Worm (Caenorhabditis elegans) whole organism, L1 larva: ENCODE results near the gene lact-8.

ENCODE experiments used
- F16B12.6 ChIP-seq: fragments of 150-350 bp; optimal IDR thresholded peaks from 2 replicates; lab custom pipeline; 2014; ENCODE audit warnings: missing biosample characterization, missing genetic modification characterization
- aha-1 ChIP-seq: fragments of 150-350 bp; optimal IDR thresholded peaks from 2 replicates; lab custom pipeline; 2014; ENCODE audit warnings: missing biosample characterization, missing genetic modification characterization
- alr-1 ChIP-seq: fragments of 200-800 bp; sonication (Bioruptor generic); optimal IDR thresholded peaks from 2 replicates; lab custom pipeline; 2018; ENCODE audit warnings: borderline replicate concordance, mild to moderate bottlenecking, missing genetic modification characterization, missing compliant biosample characterization
- aly-2 ChIP-seq: fragments of 150-350 bp; optimal IDR thresholded peaks from 2 replicates; lab custom pipeline; 2014; ENCODE audit warnings: missing biosample characterization, missing genetic modification characterization
- ama-1 ChIP-seq: fragments of 150-350 bp; optimal IDR thresholded peaks from 2 replicates; lab custom pipeline; 2014
- ceh-63 ChIP-seq: fragments of 200-800 bp; sonication (Bioruptor generic); optimal IDR thresholded peaks from 2 replicates; lab custom pipeline; 2018; ENCODE audit warnings: mild to moderate bottlenecking, missing genetic modification characterization, missing compliant biosample characterization
- ceh-88 ChIP-seq: fragments of 200-800 bp; sonication (Bioruptor generic); IDR thresholded peaks from 2 replicates; pipeline ENCODE4 v1.3.6; 2022; ENCODE audit warnings: missing genetic modification characterization, missing compliant biosample characterization
- ces-1 ChIP-seq: fragments of 150-350 bp; optimal IDR thresholded peaks from 2 replicates; lab custom pipeline; 2014; ENCODE audit warnings: missing biosample characterization, missing genetic modification reagents, missing genetic modification characterization
- dpl-1 ChIP-seq, 3 experiments: fragments of 150-350 bp in 2 of 3; sonication (generic microtip) in 1 of 3; optimal IDR thresholded peaks; 2 replicates each; lab custom pipeline; 2014 to 2017; ENCODE audit warnings: missing biosample characterization in 3 of 3, missing genetic modification characterization in 3 of 3, missing genetic modification reagents in 3 of 3
- dsc-1 ChIP-seq: sonication (generic microtip); optimal IDR thresholded peaks from 2 replicates; lab custom pipeline; 2016; ENCODE audit warnings: mild to moderate bottlenecking, missing genetic modification characterization, missing compliant biosample characterization
- elt-2 ChIP-seq: sonication (generic microtip); optimal IDR thresholded peaks from 2 replicates; lab custom pipeline; 2016; ENCODE audit warnings: missing genetic modification characterization, mild to moderate bottlenecking, inconsistent platforms, missing compliant biosample characterization, missing genetic modification reagents
- fkh-4 ChIP-seq: sonication (generic microtip); optimal IDR thresholded peaks from 2 replicates; lab custom pipeline; 2016; ENCODE audit warnings: missing compliant biosample characterization, missing genetic modification characterization, borderline replicate concordance
- fkh-8 ChIP-seq: sonication (generic microtip); optimal IDR thresholded peaks from 2 replicates; lab custom pipeline; 2016; ENCODE audit warnings: mild to moderate bottlenecking, missing genetic modification characterization, missing compliant biosample characterization
- grh-1 ChIP-seq: fragments of 200-800 bp; sonication (Bioruptor generic); IDR thresholded peaks from 2 replicates; pipeline ENCODE4 v1.3.6; 2022; ENCODE audit warnings: missing genetic modification reagents, missing genetic modification characterization, missing compliant biosample characterization
- hlh-4 ChIP-seq: sonication (generic microtip); optimal IDR thresholded peaks from 2 replicates; lab custom pipeline; 2016; ENCODE audit warnings: mild to moderate bottlenecking, missing genetic modification characterization, missing compliant biosample characterization
- irx-1 ChIP-seq: sonication (generic microtip); optimal IDR thresholded peaks from 2 replicates; lab custom pipeline; 2016; ENCODE audit warnings: missing genetic modification characterization, missing compliant biosample characterization
- isw-1 ChIP-seq: fragments of 200-800 bp; sonication (Bioruptor generic); IDR thresholded peaks from 2 replicates; pipeline ENCODE4 v1.3.6; 2022; ENCODE audit warnings: missing genetic modification characterization, missing compliant biosample characterization
- lin-14 ChIP-seq: fragments of 200-800 bp; sonication (Bioruptor generic); optimal IDR thresholded peaks from 2 replicates; lab custom pipeline; 2018; ENCODE audit warnings: mild to moderate bottlenecking, missing genetic modification characterization, moderate library complexity, missing compliant biosample characterization
- lin-35 ChIP-seq, 2 experiments: fragments of 150-350 bp; optimal IDR thresholded peaks; 2 replicates each; lab custom pipeline; 2014; ENCODE audit warnings: missing biosample characterization in 2 of 2, missing genetic modification characterization in 2 of 2, missing genetic modification reagents in 2 of 2
- lir-3 ChIP-seq: sonication (generic microtip); optimal IDR thresholded peaks from 2 replicates; lab custom pipeline; 2016; ENCODE audit warnings: mild to moderate bottlenecking, missing genetic modification characterization, moderate library complexity, missing compliant biosample characterization; ENCODE audit not compliant: poor library complexity
- lsy-2 ChIP-seq, 2 experiments: fragments of 150-350 bp; optimal IDR thresholded peaks; 2 replicates each; lab custom pipeline; 2014; ENCODE audit warnings: missing biosample characterization in 2 of 2, missing genetic modification characterization in 2 of 2
- mdl-1 ChIP-seq, 2 experiments: fragments of 150-350 bp; optimal IDR thresholded peaks; 2 replicates each; lab custom pipeline; 2014 to 2017; ENCODE audit warnings: missing biosample characterization in 2 of 2, missing genetic modification characterization in 2 of 2, inconsistent platforms in 1 of 2
- nhr-11 ChIP-seq: fragments of 150-350 bp; optimal IDR thresholded peaks from 2 replicates; lab custom pipeline; 2014; ENCODE audit warnings: missing biosample characterization, missing genetic modification characterization
- nhr-12 ChIP-seq: sonication (generic microtip); optimal IDR thresholded peaks from 2 replicates; lab custom pipeline; 2017; ENCODE audit warnings: missing biosample characterization, missing genetic modification characterization
- nhr-20 ChIP-seq: sonication (generic microtip); optimal IDR thresholded peaks from 2 replicates; lab custom pipeline; 2016; ENCODE audit warnings: mild to moderate bottlenecking, missing genetic modification characterization, missing compliant biosample characterization
- nhr-47 ChIP-seq: sonication (generic microtip); optimal IDR thresholded peaks from 2 replicates; lab custom pipeline; 2016; ENCODE audit warnings: mild to moderate bottlenecking, missing genetic modification characterization, moderate library complexity, missing compliant biosample characterization
- nhr-71 ChIP-seq: sonication (generic microtip); optimal IDR thresholded peaks from 2 replicates; lab custom pipeline; 2016; ENCODE audit warnings: mild to moderate bottlenecking, missing genetic modification characterization, moderate library complexity, missing compliant biosample characterization
- nhr-77 ChIP-seq: fragments of 150-350 bp; optimal IDR thresholded peaks from 2 replicates; lab custom pipeline; 2014; ENCODE audit warnings: missing biosample characterization, missing genetic modification characterization
- nhr-84 ChIP-seq: sonication (generic microtip); optimal IDR thresholded peaks from 2 replicates; lab custom pipeline; 2017; ENCODE audit warnings: missing biosample characterization, missing genetic modification characterization
- nhr-85 ChIP-seq: sonication (generic microtip); peaks from one replicate; lab custom pipeline; 2016; ENCODE audit warnings: missing genetic modification characterization, inconsistent platforms, missing compliant biosample characterization
- nhr-90 ChIP-seq: sonication (generic microtip); optimal IDR thresholded peaks from 2 replicates; lab custom pipeline; 2016; ENCODE audit warnings: mild to moderate bottlenecking, missing genetic modification characterization, missing compliant biosample characterization; ENCODE audit not compliant: poor library complexity
- pag-3 ChIP-seq: sonication (generic microtip); optimal IDR thresholded peaks from 2 replicates; lab custom pipeline; 2017; ENCODE audit warnings: missing genetic modification characterization, mild to moderate bottlenecking, missing compliant biosample characterization, antibody characterized with exemption, borderline replicate concordance; ENCODE audit not compliant: insufficient read depth
- pqm-1 ChIP-seq: sonication (generic microtip); optimal IDR thresholded peaks from 3 replicates; lab custom pipeline; 2017; ENCODE audit warnings: missing biosample characterization, missing genetic modification characterization
- snu-23 ChIP-seq: sonication (generic microtip); optimal IDR thresholded peaks from 2 replicates; lab custom pipeline; 2016; ENCODE audit warnings: missing genetic modification characterization, missing compliant biosample characterization
- sox-4 ChIP-seq: sonication (generic microtip); optimal IDR thresholded peaks from 2 replicates; lab custom pipeline; 2016; ENCODE audit warnings: missing genetic modification characterization, missing compliant biosample characterization
- sptf-1 ChIP-seq: fragments of 150-350 bp; optimal IDR thresholded peaks from 2 replicates; lab custom pipeline; 2014; ENCODE audit warnings: missing biosample characterization, missing genetic modification characterization
- unc-130 ChIP-seq: fragments of 150-350 bp; optimal IDR thresholded peaks from 2 replicates; lab custom pipeline; 2017; ENCODE audit warnings: missing biosample characterization, missing genetic modification characterization, inconsistent platforms
- unc-62 ChIP-seq: fragments of 150-350 bp; optimal IDR thresholded peaks from 2 replicates; lab custom pipeline; 2014; ENCODE audit warnings: missing biosample characterization, missing genetic modification reagents, missing genetic modification characterization
- unc-86 ChIP-seq: sonication (generic microtip); optimal IDR thresholded peaks from 2 replicates; lab custom pipeline; 2016; ENCODE audit warnings: missing genetic modification characterization, missing compliant biosample characterization
- xbp-1 ChIP-seq: sonication (generic microtip); optimal IDR thresholded peaks from 2 replicates; lab custom pipeline; 2016; ENCODE audit warnings: missing genetic modification characterization, missing compliant biosample characterization
- zag-1 ChIP-seq: fragments of 150-350 bp; optimal IDR thresholded peaks from 2 replicates; lab custom pipeline; 2014; ENCODE audit warnings: missing biosample characterization, missing genetic modification characterization

The lact-8 gene

ce11 chrV:11140326-11140725 is 46.9 kb upstream of the lact-8 start (continued):
- TF ChIP-seq ceh-63 (no peak), fkh-8 (tag; lab: Kevin White, UChicago) (peak; percentile 6), nhr-90 (tag; lab: Kevin White, UChicago) (no peak), dsc-1 (tag; lab: Kevin White, UChicago) (peak; percentile 50), mdl-1 (tag; optimal IDR thresholded peaks at IDR 0.05; lab: Kevin White, UChicago) (peak in 1 of 2 experiments; percentile 15), grh-1 (GFP tag; lab: Robert Waterston, UW) (no peak), pag-3 (tag; lab: Kevin White, UChicago) (no peak), nhr-47 (tag; lab: Kevin White, UChicago) (no peak)

ce11 chrV:11134296-11134695 is 40.9 kb upstream of the lact-8 start, which contains the start of gene glb-3:
Gene glb-3, plus strand, starts transcription at chrV:11134596.
- TF ChIP-seq alr-1 (tag; lab: Kevin White, UChicago) (no peak), pag-3 (tag; lab: Kevin White, UChicago) (no peak), unc-62 (GFP tag; lab: Kevin White, UChicago) (no peak), dsc-1 (tag; lab: Kevin White, UChicago) (no peak), dpl-1 (GFP tag; optimal IDR thresholded peaks at IDR 0.05; lab: Kevin White, UChicago) (no peak), aha-1 (tag; lab: Kevin White, UChicago) (no peak), mdl-1 (tag; optimal IDR thresholded peaks at IDR 0.05; lab: Kevin White, UChicago) (no peak), aly-2 (tag; lab: Kevin White, UChicago) (no peak), ces-1 (no peak), sox-4 (no peak), nhr-84 (tag; lab: Kevin White, UChicago) (no peak)

- TF ChIP-seq fkh-4 (peak; percentile 78), dsc-1 (tag; lab: Kevin White, UChicago) (peak; percentile 96), F16B12.6 (no peak)
Observed at ce11 chrV:11133516-11133915, 40.1 kb upstream of the lact-8 start.

- TF ChIP-seq lin-14: peak; percentile 6
- TF ChIP-seq zag-1 (tag; lab: Kevin White, UChicago): no peak
- TF ChIP-seq sptf-1 (tag; lab: Kevin White, UChicago): no peak
- no peak for TF ChIP-seq lir-3 (tag; lab: Kevin White, UChicago)
- no peak for TF ChIP-seq ama-1
- no peak for TF ChIP-seq isw-1 (GFP tag; lab: Robert Waterston, UW)
- TF ChIP-seq irx-1 (tag; lab: Kevin White, UChicago): no peak
- no peak for TF ChIP-seq unc-86 (tag; lab: Kevin White, UChicago)
- TF ChIP-seq dpl-1 (GFP tag; optimal IDR thresholded peaks at IDR 0.05; lab: Kevin White, UChicago): no peak
- TF ChIP-seq nhr-71: peak; percentile 21
- no peak for TF ChIP-seq nhr-77 (tag; lab: Kevin White, UChicago)
- no peak for TF ChIP-seq lin-35 (GFP tag; optimal IDR thresholded peaks at IDR 0.05; lab: Kevin White, UChicago)
- no peak for TF ChIP-seq snu-23 (GFP tag; lab: Kevin White, UChicago)
- TF ChIP-seq fkh-8 (tag; lab: Kevin White, UChicago): peak; percentile 54
- no peak for TF ChIP-seq ceh-88 (GFP tag; lab: Robert Waterston, UW)
- TF ChIP-seq unc-130: no peak
- no peak for TF ChIP-seq nhr-12 (tag; lab: Kevin White, UChicago)
- TF ChIP-seq elt-2 (tag; lab: Kevin White, UChicago): no peak
- TF ChIP-seq pqm-1 (tag; lab: Kevin White, UChicago): no peak
- no peak for TF ChIP-seq lsy-2 (tag; optimal IDR thresholded peaks at IDR 0.05; lab: Kevin White, UChicago)
- no peak for TF ChIP-seq xbp-1 (tag; lab: Kevin White, UChicago)
- peak; percentile 0 for TF ChIP-seq nhr-11
- TF ChIP-seq nhr-85 (tag; lab: Kevin White, UChicago): no peak
- TF ChIP-seq nhr-20 (tag; lab: Kevin White, UChicago): no peak
- TF ChIP-seq hlh-4 (tag; lab: Kevin White, UChicago): no peak
- TF ChIP-seq alr-1 (tag; lab: Kevin White, UChicago): no peak
Observed at ce11 chrV:11131801-11132200, 38.4 kb upstream of the lact-8 start.
